Fruit fly (Drosophila melanogaster) whole organism, wandering third instar larva: Measurements from ENCODE around the gene grn.

ENCODE experiments used
- Abd-B ChIP-seq: fragments of >200 bp; optimal IDR thresholded peaks from 2 replicates; lab custom pipeline; 2017; ENCODE audit warnings: missing biosample characterization, missing genetic modification characterization
- CG9705 ChIP-seq: fragments of 200-800 bp; sonication (Bioruptor generic); optimal IDR thresholded peaks from 2 replicates; lab custom pipeline; 2018; ENCODE audit warnings: missing biosample characterization, mild to moderate bottlenecking, missing genetic modification characterization
- CrebA ChIP-seq: fragments of 200-800 bp; sonication (Bioruptor generic); optimal IDR thresholded peaks from 2 replicates; lab custom pipeline; 2016; ENCODE audit warnings: missing biosample characterization, mild to moderate bottlenecking, missing genetic modification characterization, borderline replicate concordance
- Dfd ChIP-seq: fragments of >200 bp; optimal IDR thresholded peaks from 2 replicates; lab custom pipeline; 2017; ENCODE audit warnings: missing biosample characterization, missing genetic modification characterization
- Dif ChIP-seq: fragments of 200-275, 200-300 bp; sonication (Bioruptor generic); optimal IDR thresholded peaks from 2 replicates; lab custom pipeline; 2018; ENCODE audit warnings: missing biosample characterization, missing genetic modification characterization; ENCODE audit not compliant: partially characterized antibody
- GATAd ChIP-seq: sonication (Bioruptor generic); optimal IDR thresholded peaks from 2 replicates; lab custom pipeline; 2016; ENCODE audit warnings: missing biosample characterization, missing genetic modification characterization
- HLH106 ChIP-seq: fragments of 200-800 bp; optimal IDR thresholded peaks from 3 replicates; lab custom pipeline; 2019; ENCODE audit warnings: missing biosample characterization, mild to moderate bottlenecking, missing genetic modification characterization, moderate library complexity
- Hnf4 ChIP-seq: fragments of 200-800 bp; sonication (Bioruptor generic); optimal IDR thresholded peaks from 2 replicates; lab custom pipeline; 2016; ENCODE audit warnings: missing biosample characterization, mild to moderate bottlenecking, missing genetic modification characterization
- Jra ChIP-seq: sonication (Bioruptor generic); optimal IDR thresholded peaks from 2 replicates; lab custom pipeline; 2016; ENCODE audit warnings: missing biosample characterization, missing genetic modification characterization
- OdsH ChIP-seq: fragments of 200-800 bp; sonication (Bioruptor generic); optimal IDR thresholded peaks from 2 replicates; lab custom pipeline; 2016; ENCODE audit warnings: missing biosample characterization, mild to moderate bottlenecking, missing genetic modification characterization
- Rel ChIP-seq, 2 experiments: fragments of 200-800 bp; sonication (Bioruptor generic) in 1 of 2; optimal IDR thresholded peaks; 2 replicates in 1 of 2; 3 replicates in 1 of 2; lab custom pipeline; 2016 to 2019; ENCODE audit warnings: mild to moderate bottlenecking in 2 of 2, missing biosample characterization in 2 of 2, missing genetic modification characterization in 2 of 2, moderate library complexity in 1 of 2
- Sp1 ChIP-seq: fragments of 200-800 bp; sonication (Bioruptor generic); optimal IDR thresholded peaks from 3 replicates; lab custom pipeline; 2019; ENCODE audit warnings: missing biosample characterization, mild to moderate bottlenecking, missing genetic modification characterization, moderate library complexity
- Vsx2 ChIP-seq: fragments of 200-300, 225-300 bp; sonication (Bioruptor generic); optimal IDR thresholded peaks from 2 replicates; lab custom pipeline; 2018; ENCODE audit warnings: missing biosample characterization, missing genetic modification characterization; ENCODE audit not compliant: partially characterized antibody
- br ChIP-seq: fragments of 200-800 bp; sonication (Bioruptor generic); optimal IDR thresholded peaks from 2 replicates; lab custom pipeline; 2016; ENCODE audit warnings: missing biosample characterization, missing genetic modification characterization
- brk ChIP-seq: fragments of 200-800 bp; sonication (Bioruptor generic); optimal IDR thresholded peaks from 2 replicates; lab custom pipeline; 2016; ENCODE audit warnings: missing biosample characterization, mild to moderate bottlenecking, missing genetic modification characterization
- dl ChIP-seq, 2 experiments: fragments of 175-275, 200-275 bp in 1 of 2; fragments of 200-275 bp in 1 of 2; sonication (Bioruptor generic); optimal IDR thresholded peaks; lab custom pipeline; 2018; ENCODE audit warnings: mild to moderate bottlenecking in 2 of 2, missing biosample characterization in 2 of 2, missing genetic modification characterization in 2 of 2, moderate library complexity in 2 of 2; ENCODE audit not compliant: partially characterized antibody in 2 of 2, insufficient read depth in 1 of 2
- dmrt93B ChIP-seq: fragments of 200-800 bp; sonication (Bioruptor generic); optimal IDR thresholded peaks from 2 replicates; lab custom pipeline; 2018; ENCODE audit warnings: missing biosample characterization, mild to moderate bottlenecking, missing genetic modification characterization
- ey ChIP-seq: fragments of 200-800 bp; sonication (Bioruptor generic); optimal IDR thresholded peaks from 2 replicates; lab custom pipeline; 2016; ENCODE audit warnings: missing biosample characterization, missing genetic modification characterization
- foxo ChIP-seq, 2 experiments: fragments of 200-800 bp; sonication (Bioruptor generic); optimal IDR thresholded peaks; 2 replicates in 1 of 2; 3 replicates in 1 of 2; lab custom pipeline; 2016 to 2017; ENCODE audit warnings: missing biosample characterization in 2 of 2, missing genetic modification characterization in 2 of 2
- fru ChIP-seq: fragments of 200-800 bp; sonication (Bioruptor generic); optimal IDR thresholded peaks from 3 replicates; lab custom pipeline; 2016; ENCODE audit warnings: missing biosample characterization, mild to moderate bottlenecking, missing genetic modification characterization
- h ChIP-seq: fragments of 200-800 bp; sonication (Bioruptor generic); optimal IDR thresholded peaks from 3 replicates; lab custom pipeline; 2016; ENCODE audit warnings: missing biosample characterization, mild to moderate bottlenecking, missing genetic modification characterization
- jim ChIP-seq: fragments of 175-275, 200-325 bp; sonication (Bioruptor generic); optimal IDR thresholded peaks from 2 replicates; lab custom pipeline; 2016; ENCODE audit warnings: missing biosample characterization, mild to moderate bottlenecking, missing genetic modification characterization
- lola ChIP-seq: fragments of >200 bp; optimal IDR thresholded peaks from 2 replicates; lab custom pipeline; 2017; ENCODE audit warnings: missing biosample characterization, missing genetic modification characterization
- pan ChIP-seq: fragments of >200 bp; optimal IDR thresholded peaks from 2 replicates; lab custom pipeline; 2017
- psq ChIP-seq: fragments of 200-800 bp; sonication (Bioruptor generic); optimal IDR thresholded peaks from 3 replicates; lab custom pipeline; 2017; ENCODE audit warnings: missing biosample characterization, mild to moderate bottlenecking, missing genetic modification characterization, moderate library complexity
- rgr ChIP-seq: fragments of 200-800 bp; sonication (Bioruptor generic); optimal IDR thresholded peaks from 3 replicates; lab custom pipeline; 2016; ENCODE audit warnings: missing biosample characterization, mild to moderate bottlenecking, missing genetic modification characterization
- sage ChIP-seq: fragments of 200-800 bp; sonication (Bioruptor generic); optimal IDR thresholded peaks from 2 replicates; lab custom pipeline; 2016; ENCODE audit warnings: missing biosample characterization, mild to moderate bottlenecking, missing genetic modification characterization
- tai ChIP-seq: sonication (Bioruptor generic); optimal IDR thresholded peaks from 2 replicates; lab custom pipeline; 2016; ENCODE audit warnings: missing biosample characterization, missing genetic modification characterization
- woc ChIP-seq: sonication (Bioruptor generic); optimal IDR thresholded peaks from 2 replicates; lab custom pipeline; 2016; ENCODE audit warnings: missing biosample characterization, mild to moderate bottlenecking, missing genetic modification characterization

The grn gene

DNA sequence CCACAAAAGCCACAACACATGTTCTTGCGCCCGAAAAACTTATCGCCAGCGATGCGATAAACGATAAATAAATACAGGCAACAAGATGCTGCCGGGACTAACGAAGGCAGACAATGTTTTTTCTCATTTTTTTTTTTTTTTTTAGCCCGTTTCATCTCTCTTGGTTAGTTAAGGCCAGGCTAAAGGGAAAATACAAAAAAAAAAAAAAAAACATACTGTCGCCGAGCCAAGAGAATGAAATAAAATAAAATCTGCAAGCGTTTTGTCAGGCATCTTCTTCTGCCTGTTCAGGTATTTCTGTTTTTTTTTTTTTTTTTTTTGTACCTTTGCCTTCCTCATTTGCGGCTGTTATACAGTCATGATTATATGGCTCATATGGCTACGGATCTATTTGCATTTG, 16.4 kb downstream of the grn start:
- no peak for TF ChIP-seq psq (GFP tag; lab: Kevin White, UChicago)
- TF ChIP-seq Abd-B = no peak
- no peak for TF ChIP-seq Dfd (GFP tag; lab: Kevin White, UChicago)
- no peak for TF ChIP-seq jim (GFP tag; lab: Kevin White, UChicago)

DNA sequence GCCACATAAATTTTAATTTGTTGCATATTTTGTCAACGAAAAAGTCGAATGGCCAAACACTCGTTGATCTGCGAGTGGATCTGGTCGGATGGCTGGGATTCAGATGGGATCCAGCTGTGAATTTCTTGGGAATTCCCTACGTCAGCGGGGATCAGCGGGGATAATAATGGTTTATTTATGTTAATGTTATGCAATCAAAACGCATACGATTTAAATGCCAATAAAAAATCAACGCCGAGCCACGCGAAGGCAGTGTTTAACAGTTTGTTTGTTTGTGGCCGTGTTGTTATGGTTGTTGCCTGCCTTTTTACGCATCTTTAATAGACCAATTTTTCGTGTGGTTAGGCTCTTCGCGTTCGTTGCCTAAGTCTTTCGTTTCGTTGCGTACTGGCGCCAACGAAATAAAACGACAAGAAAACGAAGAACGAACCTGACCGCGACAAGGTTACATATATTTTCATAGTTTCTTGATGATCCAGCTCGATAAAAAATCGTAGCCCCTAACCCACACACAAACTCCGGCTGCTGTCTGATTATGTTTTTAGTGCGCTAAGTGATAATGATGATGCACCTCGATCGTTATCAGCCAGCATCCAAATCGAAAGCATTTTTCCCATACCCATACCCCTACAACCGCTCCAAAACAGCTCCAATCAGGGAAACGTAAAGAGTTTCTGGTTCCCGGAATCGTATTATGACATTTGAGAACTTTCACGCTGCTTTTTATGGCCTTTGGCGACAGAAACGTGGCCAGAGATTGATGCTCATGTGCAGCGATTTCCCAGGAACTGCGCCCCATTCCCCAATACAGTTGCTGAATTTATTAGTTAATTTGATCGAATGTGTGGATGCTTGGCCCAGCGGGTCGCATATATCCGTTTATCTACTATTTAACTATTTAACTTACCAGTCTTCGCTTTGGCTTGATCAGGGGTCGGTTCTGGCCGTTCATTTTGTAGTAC, 20.9 kb downstream of the grn start:
- TF ChIP-seq Rel (GFP tag; optimal IDR thresholded peaks at IDR 0.05; lab: Kevin White, UChicago) = no peak
- TF ChIP-seq Rel (tag; optimal IDR thresholded peaks at IDR 0.05; lab: Kevin White, UChicago) = peak; percentile 74
- TF ChIP-seq lola = no peak

DNA sequence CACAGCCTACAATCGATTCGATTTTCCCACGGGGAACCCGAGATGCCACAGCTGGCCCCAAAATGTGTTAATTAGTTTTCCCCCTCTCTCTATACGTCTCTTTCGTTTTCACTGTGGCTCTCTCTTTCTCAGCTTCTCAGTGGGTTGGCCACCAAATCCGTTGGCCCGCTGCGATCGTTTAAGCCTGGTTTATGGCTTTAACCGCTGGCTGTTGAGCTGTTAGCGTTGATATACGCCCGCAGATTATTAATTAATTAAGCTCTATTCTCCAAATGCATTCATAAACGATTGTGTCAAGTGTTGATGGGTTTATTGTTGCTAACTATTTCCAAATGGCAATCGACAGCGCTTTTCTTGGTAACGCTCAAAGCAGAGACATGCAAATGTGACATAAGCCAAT, 22.9 kb downstream of the grn start:
- TF ChIP-seq tai (GFP tag; lab: Kevin White, UChicago) (no peak), h (GFP tag; lab: Kevin White, UChicago) (no peak)

DNA sequence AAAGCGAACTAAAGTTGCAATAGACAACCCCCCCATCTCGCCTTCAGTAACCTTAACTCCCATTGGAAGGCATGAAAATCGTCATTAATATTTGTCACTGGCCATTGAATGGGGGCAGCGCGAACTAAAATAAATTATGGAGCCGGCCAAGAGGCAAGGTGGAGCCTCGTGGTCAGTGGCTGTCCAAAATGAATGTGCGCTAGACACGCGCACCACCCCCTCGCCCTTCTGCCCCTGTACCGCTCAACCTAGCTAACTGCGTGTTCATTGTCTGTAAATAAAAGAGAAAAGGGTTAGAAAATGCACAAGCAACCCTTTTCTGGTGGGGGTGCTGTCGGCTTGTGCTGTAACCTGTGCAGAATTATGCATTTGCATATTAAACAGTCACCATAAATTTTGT, 24.0 kb downstream of the grn start:
- TF ChIP-seq tai (GFP tag; lab: Kevin White, UChicago) (no peak), lola (no peak), Vsx2 (no peak), HLH106 (tag; lab: Kevin White, UChicago) (no peak), sage (no peak), Dif (no peak), Hnf4 (GFP tag; lab: Kevin White, UChicago) (no peak), CG9705 (GFP tag; lab: Kevin White, UChicago) (no peak)

DNA sequence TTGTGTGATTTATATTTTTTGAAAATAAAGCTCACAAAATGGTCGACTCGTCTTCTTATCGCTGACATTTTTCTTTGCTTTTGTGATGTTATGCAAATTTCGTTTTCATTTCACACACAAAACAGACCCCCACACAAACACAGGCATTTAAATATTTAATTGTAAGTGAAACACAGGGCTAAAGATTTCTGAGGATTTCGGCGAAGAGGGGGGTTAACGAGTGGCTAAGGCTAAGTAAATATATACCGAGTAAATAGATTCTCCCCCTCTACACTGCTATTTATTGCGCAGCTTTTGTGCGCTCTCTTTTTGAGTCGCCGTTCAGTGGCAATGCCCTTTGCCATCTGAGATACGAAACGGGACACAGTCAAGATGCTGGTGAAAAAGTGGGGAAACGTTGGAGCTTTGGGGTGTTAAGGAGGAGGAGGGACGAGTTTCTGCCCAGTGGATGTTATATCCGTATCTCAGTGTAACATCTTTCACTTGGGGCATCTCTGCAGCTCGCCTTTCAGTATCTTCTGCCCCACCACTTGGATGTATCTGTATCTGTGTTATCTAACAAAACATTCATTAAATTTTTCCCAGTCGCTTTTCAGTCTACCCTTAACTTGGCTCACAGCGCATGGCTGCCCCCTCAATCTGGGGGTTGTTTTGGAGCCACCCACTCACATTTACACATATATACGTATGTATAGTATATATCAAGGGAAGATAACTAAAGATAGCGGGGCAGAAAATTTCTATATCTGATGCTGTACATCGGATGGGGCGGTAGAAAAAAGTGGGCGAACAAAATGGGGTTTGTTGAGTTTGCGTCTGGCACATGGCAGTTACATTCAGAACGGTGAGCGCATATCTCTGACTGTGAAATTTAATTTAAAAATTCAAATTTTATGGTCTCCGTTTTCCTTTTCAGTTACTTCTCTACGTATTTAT, 25.2 kb downstream of the grn start:
- peak; percentile 15 for TF ChIP-seq Dfd (GFP tag; lab: Kevin White, UChicago)
- no peak for TF ChIP-seq br (GFP tag; lab: Kevin White, UChicago)

DNA sequence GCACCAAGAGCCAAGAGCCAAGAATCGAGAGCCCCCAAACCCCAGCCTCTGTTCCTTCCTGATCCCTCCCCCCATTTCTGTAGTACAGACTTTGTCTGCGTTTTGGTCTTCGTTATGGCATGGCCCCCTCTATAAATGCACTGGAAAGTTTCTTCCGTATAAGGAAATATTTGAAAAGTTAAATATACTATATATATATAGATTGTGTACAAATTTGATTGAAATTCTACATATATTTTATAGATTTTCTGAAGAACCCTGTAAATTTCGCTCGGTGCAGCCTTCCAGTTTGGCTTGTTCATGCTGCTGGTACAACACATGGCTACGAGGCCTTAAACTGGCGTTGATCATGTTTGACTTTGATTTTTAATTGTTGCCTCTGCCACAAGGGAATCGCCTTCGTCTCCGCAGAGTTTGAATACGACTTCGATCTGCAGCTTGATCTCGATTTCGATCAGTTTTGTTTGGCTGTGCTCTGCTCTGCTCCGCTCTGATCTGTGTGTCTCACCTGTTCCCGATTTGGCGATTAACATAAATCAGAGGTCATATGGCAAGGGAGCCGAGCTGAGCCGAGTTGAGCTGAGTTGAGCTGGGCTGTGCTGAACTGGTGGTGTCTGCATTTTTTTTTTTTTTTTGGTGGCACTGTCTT, 27.2 kb downstream of the grn start:
- TF ChIP-seq pan (lab: Kevin White, UChicago) = no peak
- TF ChIP-seq sage = peak; percentile 66
- peak; percentile 79 for TF ChIP-seq psq (GFP tag; lab: Kevin White, UChicago)
- TF ChIP-seq brk (GFP tag; lab: Kevin White, UChicago) = peak; percentile 87
- peak; percentile 49 for TF ChIP-seq woc (GFP tag; lab: Kevin White, UChicago)
- TF ChIP-seq foxo (GFP tag; optimal IDR thresholded peaks at IDR 0.05; lab: Kevin White, UChicago) = peak in 1 of 2 experiments; percentile 81
- TF ChIP-seq Dfd (GFP tag; lab: Kevin White, UChicago) = no peak
- TF ChIP-seq br (GFP tag; lab: Kevin White, UChicago) = peak; percentile 9
- peak; percentile 80 for TF ChIP-seq OdsH (GFP tag; lab: Kevin White, UChicago)
- TF ChIP-seq Rel (GFP tag; optimal IDR thresholded peaks at IDR 0.05; lab: Kevin White, UChicago) = peak; percentile 32
- TF ChIP-seq Rel (tag; optimal IDR thresholded peaks at IDR 0.05; lab: Kevin White, UChicago) = no peak
- peak; percentile 73 for TF ChIP-seq h (GFP tag; lab: Kevin White, UChicago)
- TF ChIP-seq Hnf4 (GFP tag; lab: Kevin White, UChicago) = peak; percentile 65
- TF ChIP-seq rgr (GFP tag; lab: Kevin White, UChicago) = peak; percentile 78
- peak; percentile 78 for TF ChIP-seq HLH106 (tag; lab: Kevin White, UChicago)
- peak; percentile 16 for TF ChIP-seq tai (GFP tag; lab: Kevin White, UChicago)
- no peak for TF ChIP-seq lola
- TF ChIP-seq Jra (GFP tag; lab: Kevin White, UChicago) = peak; percentile 19
- no peak for TF ChIP-seq dl (GFP tag; optimal IDR thresholded peaks at IDR 0.05; lab: Kevin White, UChicago; ENCODE audit: insufficient read depth in 1 of 2, partially characterized antibody in 2 of 2)
- TF ChIP-seq ey (GFP tag; lab: Kevin White, UChicago) = peak; percentile 46
- no peak for TF ChIP-seq GATAd
- TF ChIP-seq CrebA (GFP tag; lab: Kevin White, UChicago) = no peak
- peak; percentile 73 for TF ChIP-seq Sp1 (GFP tag; lab: Kevin White, UChicago)
- peak; percentile 69 for TF ChIP-seq fru (GFP tag; lab: Kevin White, UChicago)
- TF ChIP-seq dmrt93B (GFP tag; lab: Kevin White, UChicago) = peak; percentile 55
